Worm (Caenorhabditis elegans) whole organism, early embryonic: Measurements from ENCODE around the gene R03D7.2.

Experiments
- B0310.2 ChIP-seq: sonication (generic microtip); optimal IDR thresholded peaks from 2 replicates; lab custom pipeline; 2016; ENCODE audit warnings: mild to moderate bottlenecking, missing genetic modification characterization, missing compliant biosample characterization
- F13C5.2 ChIP-seq: sonication (generic microtip); optimal IDR thresholded peaks from 2 replicates; lab custom pipeline; 2017; ENCODE audit warnings: mild to moderate bottlenecking, missing genetic modification characterization, inconsistent platforms, missing compliant biosample characterization
- aly-1 ChIP-seq: sonication (generic microtip); optimal IDR thresholded peaks from 2 replicates; lab custom pipeline; 2016; ENCODE audit warnings: missing genetic modification characterization, missing compliant biosample characterization
- ama-1 ChIP-seq: fragments of 150-350 bp; optimal IDR thresholded peaks from 2 replicates; lab custom pipeline; 2014
- flt-1 ChIP-seq: fragments of 200-800 bp; sonication (Bioruptor generic); IDR thresholded peaks from 2 replicates; pipeline ENCODE4 v1.3.6; 2022; ENCODE audit warnings: missing genetic modification characterization, missing compliant biosample characterization
- hmbx-1 ChIP-seq: sonication (generic microtip); optimal IDR thresholded peaks from 2 replicates; lab custom pipeline; 2016; ENCODE audit warnings: mild to moderate bottlenecking, missing genetic modification characterization, missing compliant biosample characterization
- hnd-1 ChIP-seq: sonication (generic microtip); optimal IDR thresholded peaks from 2 replicates; lab custom pipeline; 2016; ENCODE audit warnings: missing genetic modification characterization, missing compliant biosample characterization
- pes-1 ChIP-seq: fragments of 200-800 bp; sonication (Bioruptor generic); IDR thresholded peaks from 2 replicates; pipeline ENCODE4 v1.3.6; 2022; ENCODE audit warnings: missing genetic modification reagents, missing genetic modification characterization, missing compliant biosample characterization
- scrt-1 ChIP-seq: fragments of 200-800 bp; sonication (Bioruptor generic); IDR thresholded peaks from 2 replicates; pipeline ENCODE4 v1.3.6; 2022; ENCODE audit warnings: missing genetic modification characterization, missing compliant biosample characterization
- sea-1 ChIP-seq: fragments of 200-800 bp; sonication (Bioruptor generic); conservative IDR thresholded peaks from 2 replicates; pipeline ENCODE4 v1.3.6; 2022; ENCODE audit warnings: missing genetic modification characterization, missing compliant biosample characterization
- tbx-37 ChIP-seq: fragments of 200-800 bp; sonication (Bioruptor generic); conservative IDR thresholded peaks from 2 replicates; pipeline ENCODE4 v1.3.6; 2022; ENCODE audit warnings: missing genetic modification reagents, missing genetic modification characterization, missing compliant biosample characterization
- tra-4 ChIP-seq: sonication (generic microtip); optimal IDR thresholded peaks from 2 replicates; lab custom pipeline; 2017; ENCODE audit warnings: missing genetic modification characterization, missing compliant biosample characterization

DNA sequence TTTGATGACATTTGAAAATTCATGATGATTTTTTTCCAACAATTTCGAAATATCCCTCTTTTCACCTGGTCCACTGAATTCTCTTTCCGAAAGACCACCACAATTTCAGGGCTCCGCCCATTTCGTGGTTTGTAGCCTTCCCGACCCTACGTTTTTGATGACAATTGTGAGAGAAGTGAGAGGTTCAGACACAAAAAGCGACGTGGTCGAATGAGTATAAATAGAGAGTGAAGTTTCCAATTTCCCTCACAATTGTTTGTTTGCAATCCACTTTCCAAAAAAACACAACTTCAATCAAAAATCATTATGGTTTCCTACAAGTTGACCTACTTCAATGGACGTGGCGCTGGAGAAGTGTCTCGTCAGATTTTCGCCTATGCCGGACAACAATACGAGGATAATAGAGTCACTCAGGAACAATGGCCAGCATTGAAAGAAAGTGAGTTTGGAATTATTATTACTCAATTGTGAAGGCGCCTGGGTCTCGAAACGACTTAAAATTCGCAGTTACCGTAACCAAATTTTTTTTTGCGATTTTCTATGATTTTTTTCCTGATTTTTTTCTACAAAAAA, 15.2 kb upstream of the R03D7.2 start, which contains the start of gene gst-5:
- no peak for TF ChIP-seq hnd-1 (tag; lab: Kevin White, UChicago)
- TF ChIP-seq aly-1 (tag; lab: Kevin White, UChicago): no peak
- no peak for TF ChIP-seq flt-1 (GFP tag; lab: Robert Waterston, UW)
- TF ChIP-seq ama-1 (lab: Kevin White, UChicago): no peak
- TF ChIP-seq tra-4 (tag; lab: Kevin White, UChicago): no peak
- no peak for TF ChIP-seq B0310.2
- TF ChIP-seq hmbx-1: no peak
- TF ChIP-seq scrt-1 (GFP tag; lab: Robert Waterston, UW): no peak
- TF ChIP-seq pes-1 (GFP tag; lab: Robert Waterston, UW): no peak
- no peak for TF ChIP-seq sea-1 (GFP tag; lab: Robert Waterston, UW)
- no peak for TF ChIP-seq F13C5.2 (tag; lab: Kevin White, UChicago)
- TF ChIP-seq tbx-37 (GFP tag; lab: Robert Waterston, UW): no peak
